Worm (Caenorhabditis elegans) whole organism, L2 larva: ENCODE measurements around the gene cts-1.

Experiments
- F13H6.1 ChIP-seq: sonication (generic microtip); optimal IDR thresholded peaks from 2 replicates; lab custom pipeline; 2016; ENCODE audit warnings: missing genetic modification characterization, missing compliant biosample characterization
- R02D3.7 ChIP-seq: fragments of 150-350 bp; optimal IDR thresholded peaks from 2 replicates; lab custom pipeline; 2014; ENCODE audit warnings: missing biosample characterization, missing genetic modification characterization
- egl-27 ChIP-seq: sonication (generic microtip); optimal IDR thresholded peaks from 3 replicates; lab custom pipeline; 2017; ENCODE audit warnings: missing biosample characterization, missing genetic modification reagents, missing genetic modification characterization
- lin-11 ChIP-seq: fragments of 150-350 bp; sonication (generic microtip); optimal IDR thresholded peaks from 2 replicates; lab custom pipeline; 2014; ENCODE audit warnings: missing biosample characterization, missing genetic modification characterization, inconsistent platforms, mixed read lengths
- mab-5 ChIP-seq: fragments of 150-350 bp; optimal IDR thresholded peaks from 2 replicates; lab custom pipeline; 2014; ENCODE audit warnings: missing biosample characterization, missing genetic modification characterization
- nhr-12 ChIP-seq: fragments of 150-350 bp; optimal IDR thresholded peaks from 2 replicates; lab custom pipeline; 2014; ENCODE audit warnings: missing biosample characterization, missing genetic modification characterization
- nhr-77 ChIP-seq: fragments of 150-350 bp; optimal IDR thresholded peaks from 2 replicates; lab custom pipeline; 2014; ENCODE audit warnings: missing biosample characterization, missing genetic modification characterization
- snpc-4 ChIP-seq: fragments of 150-350 bp; optimal IDR thresholded peaks from 2 replicates; lab custom pipeline; 2014; ENCODE audit warnings: missing biosample characterization, missing genetic modification characterization
- unc-55 ChIP-seq: fragments of 150-350 bp; sonication (generic microtip); optimal IDR thresholded peaks from 3 replicates; lab custom pipeline; 2014; ENCODE audit warnings: missing biosample characterization, missing genetic modification reagents, missing genetic modification characterization
- zag-1 ChIP-seq: fragments of 150-350 bp; optimal IDR thresholded peaks from 2 replicates; lab custom pipeline; 2014; ENCODE audit warnings: missing biosample characterization, missing genetic modification characterization
- ztf-4 ChIP-seq: fragments of 150-350 bp; optimal IDR thresholded peaks from 2 replicates; lab custom pipeline; 2014; ENCODE audit warnings: missing biosample characterization, missing genetic modification characterization

DNA sequence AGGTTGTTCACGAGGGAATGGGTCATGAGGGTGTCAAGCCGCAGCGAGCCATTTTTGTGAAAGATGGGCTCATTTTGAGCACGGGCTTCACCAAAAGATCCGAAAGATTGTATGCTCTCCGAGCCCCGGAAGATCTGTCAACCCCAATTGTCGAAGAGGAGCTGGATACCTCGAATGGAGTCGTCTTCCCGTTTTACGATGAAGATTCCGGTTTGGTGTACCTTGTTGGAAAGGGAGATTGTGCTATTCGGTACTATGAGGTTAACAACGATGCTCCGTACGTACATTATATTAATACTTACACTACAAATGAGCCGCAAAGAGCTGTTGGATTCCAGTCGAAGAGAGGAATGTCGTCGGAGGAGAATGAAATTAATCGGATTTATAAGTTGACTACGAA, 34.7 kb upstream of the cts-1 start:
- TF ChIP-seq ztf-4 (no peak), egl-27 (tag; lab: Kevin White, UChicago) (no peak), zag-1 (tag; lab: Kevin White, UChicago) (no peak), unc-55 (GFP tag; lab: Kevin White, UChicago) (no peak), nhr-77 (tag; lab: Kevin White, UChicago) (no peak), lin-11 (tag; lab: Kevin White, UChicago) (no peak), snpc-4 (tag; lab: Kevin White, UChicago) (no peak), mab-5 (tag; lab: Kevin White, UChicago) (no peak), nhr-12 (tag; lab: Kevin White, UChicago) (no peak), R02D3.7 (tag; lab: Kevin White, UChicago) (no peak), F13H6.1 (tag; lab: Kevin White, UChicago) (no peak)
